Worm (Caenorhabditis elegans) whole organism, L3 larva: Measurements from ENCODE around the gene nprl-3.

Source experiments
- ZK546.5 ChIP-seq: sonication (generic microtip); optimal IDR thresholded peaks from 2 replicates; lab custom pipeline; 2017; ENCODE audit warnings: missing biosample characterization, missing genetic modification characterization
- nhr-25 ChIP-seq: sonication (generic microtip); optimal IDR thresholded peaks from 2 replicates; lab custom pipeline; 2017; ENCODE audit warnings: missing biosample characterization, missing genetic modification characterization
- pha-4 ChIP-seq: fragments of 150-350 bp; optimal IDR thresholded peaks from 2 replicates; lab custom pipeline; 2014; ENCODE audit warnings: missing biosample characterization, missing genetic modification reagents, missing genetic modification characterization

ce11 chrIV:8268024-8268423, 29.3 kb upstream of the nprl-3 start, which contains the start of the genes K07H8.5 and K07H8.8:
- no peak for TF ChIP-seq nhr-25
- TF ChIP-seq ZK546.5, result no peak
- no peak for TF ChIP-seq pha-4 (tag; lab: Kevin White, UChicago)
